Worm (Caenorhabditis elegans) whole organism, L1 larva: ENCODE data around the gene ula-1.
A peak's percentile ranks its signal among the peaks of the same experiment; 100 is the strongest.

Experiments used
- C04F5.9 ChIP-seq: sonication (generic microtip); optimal IDR thresholded peaks from 2 replicates; lab custom pipeline; 2016; ENCODE audit warnings: missing genetic modification characterization, missing compliant biosample characterization
- C16A3.4 ChIP-seq: fragments of 150-350 bp; optimal IDR thresholded peaks from 2 replicates; lab custom pipeline; 2014; ENCODE audit warnings: missing biosample characterization, missing genetic modification characterization
- F16B12.6 ChIP-seq: fragments of 150-350 bp; optimal IDR thresholded peaks from 2 replicates; lab custom pipeline; 2014; ENCODE audit warnings: missing biosample characterization, missing genetic modification characterization
- Y116A8C.19 ChIP-seq: sonication (generic microtip); optimal IDR thresholded peaks from 2 replicates; lab custom pipeline; 2016; ENCODE audit warnings: missing compliant biosample characterization, missing genetic modification characterization, borderline replicate concordance
- aha-1 ChIP-seq: fragments of 150-350 bp; optimal IDR thresholded peaks from 2 replicates; lab custom pipeline; 2014; ENCODE audit warnings: missing biosample characterization, missing genetic modification characterization
- alr-1 ChIP-seq: fragments of 200-800 bp; sonication (Bioruptor generic); optimal IDR thresholded peaks from 2 replicates; lab custom pipeline; 2018; ENCODE audit warnings: borderline replicate concordance, mild to moderate bottlenecking, missing genetic modification characterization, missing compliant biosample characterization
- aly-2 ChIP-seq: fragments of 150-350 bp; optimal IDR thresholded peaks from 2 replicates; lab custom pipeline; 2014; ENCODE audit warnings: missing biosample characterization, missing genetic modification characterization
- ama-1 ChIP-seq: fragments of 150-350 bp; optimal IDR thresholded peaks from 2 replicates; lab custom pipeline; 2014
- blmp-1 ChIP-seq: fragments of 150-350 bp; optimal IDR thresholded peaks from 2 replicates; lab custom pipeline; 2014; ENCODE audit warnings: missing biosample characterization, missing genetic modification characterization
- ceh-63 ChIP-seq: fragments of 200-800 bp; sonication (Bioruptor generic); optimal IDR thresholded peaks from 2 replicates; lab custom pipeline; 2018; ENCODE audit warnings: mild to moderate bottlenecking, missing genetic modification characterization, missing compliant biosample characterization
- ceh-82 ChIP-seq, 3 experiments: fragments of 150-350 bp in 1 of 3; sonication (generic microtip) in 2 of 3; optimal IDR thresholded peaks; 2 replicates each; lab custom pipeline; 2014 to 2017; ENCODE audit warnings: missing biosample characterization in 3 of 3, missing genetic modification characterization in 3 of 3
- ceh-90 ChIP-seq: sonication (generic microtip); optimal IDR thresholded peaks from 2 replicates; lab custom pipeline; 2016; ENCODE audit warnings: missing genetic modification characterization, missing compliant biosample characterization
- ces-1 ChIP-seq: fragments of 150-350 bp; optimal IDR thresholded peaks from 2 replicates; lab custom pipeline; 2014; ENCODE audit warnings: missing biosample characterization, missing genetic modification reagents, missing genetic modification characterization
- dsc-1 ChIP-seq: sonication (generic microtip); optimal IDR thresholded peaks from 2 replicates; lab custom pipeline; 2016; ENCODE audit warnings: mild to moderate bottlenecking, missing genetic modification characterization, missing compliant biosample characterization
- egl-13 ChIP-seq: sonication (generic microtip); optimal IDR thresholded peaks from 2 replicates; lab custom pipeline; 2016; ENCODE audit warnings: missing genotype, missing genetic modification reagents, missing genetic modification characterization, missing compliant biosample characterization
- elt-2 ChIP-seq: sonication (generic microtip); optimal IDR thresholded peaks from 2 replicates; lab custom pipeline; 2016; ENCODE audit warnings: missing genetic modification characterization, mild to moderate bottlenecking, inconsistent platforms, missing compliant biosample characterization, missing genetic modification reagents
- elt-3 ChIP-seq, 6 experiments: fragments of 150-350 bp in 1 of 6; sonication (generic microtip); optimal IDR thresholded peaks; 2 replicates each; lab custom pipeline; 2017 to 2018; ENCODE audit warnings: missing biosample characterization in 6 of 6, missing genetic modification characterization in 6 of 6, inconsistent platforms in 1 of 6
- ets-5 ChIP-seq: fragments of 200-800 bp; sonication (Bioruptor generic); IDR thresholded peaks from 2 replicates; pipeline ENCODE4 v1.3.6; 2022; ENCODE audit warnings: missing genetic modification characterization, missing compliant biosample characterization
- fkh-10 ChIP-seq: sonication (generic microtip); optimal IDR thresholded peaks from 2 replicates; lab custom pipeline; 2017; ENCODE audit warnings: missing biosample characterization, missing genetic modification reagents, missing genetic modification characterization
- fkh-4 ChIP-seq: sonication (generic microtip); optimal IDR thresholded peaks from 2 replicates; lab custom pipeline; 2016; ENCODE audit warnings: missing compliant biosample characterization, missing genetic modification characterization, borderline replicate concordance
- isw-1 ChIP-seq: fragments of 200-800 bp; sonication (Bioruptor generic); IDR thresholded peaks from 2 replicates; pipeline ENCODE4 v1.3.6; 2022; ENCODE audit warnings: missing genetic modification characterization, missing compliant biosample characterization
- jun-1 ChIP-seq: fragments of 150-350 bp; optimal IDR thresholded peaks from 2 replicates; lab custom pipeline; 2014; ENCODE audit warnings: missing biosample characterization, missing genetic modification reagents, missing genetic modification characterization
- lin-13 ChIP-seq: fragments of 150-350 bp; optimal IDR thresholded peaks from 2 replicates; lab custom pipeline; 2014; ENCODE audit warnings: missing biosample characterization, missing genetic modification reagents, missing genetic modification characterization
- lin-14 ChIP-seq: fragments of 200-800 bp; sonication (Bioruptor generic); optimal IDR thresholded peaks from 2 replicates; lab custom pipeline; 2018; ENCODE audit warnings: mild to moderate bottlenecking, missing genetic modification characterization, moderate library complexity, missing compliant biosample characterization
- lin-39 ChIP-seq: fragments of 150-350 bp; optimal IDR thresholded peaks from 2 replicates; lab custom pipeline; 2014; ENCODE audit warnings: missing biosample characterization, missing genetic modification reagents, missing genetic modification characterization
- lir-3 ChIP-seq: sonication (generic microtip); optimal IDR thresholded peaks from 2 replicates; lab custom pipeline; 2016; ENCODE audit warnings: mild to moderate bottlenecking, missing genetic modification characterization, moderate library complexity, missing compliant biosample characterization; ENCODE audit not compliant: poor library complexity
- lsy-2 ChIP-seq, 2 experiments: fragments of 150-350 bp; optimal IDR thresholded peaks; 2 replicates each; lab custom pipeline; 2014; ENCODE audit warnings: missing biosample characterization in 2 of 2, missing genetic modification characterization in 2 of 2
- mdl-1 ChIP-seq, 2 experiments: fragments of 150-350 bp; optimal IDR thresholded peaks; 2 replicates each; lab custom pipeline; 2014 to 2017; ENCODE audit warnings: missing biosample characterization in 2 of 2, missing genetic modification characterization in 2 of 2, inconsistent platforms in 1 of 2
- nhr-20 ChIP-seq: sonication (generic microtip); optimal IDR thresholded peaks from 2 replicates; lab custom pipeline; 2016; ENCODE audit warnings: mild to moderate bottlenecking, missing genetic modification characterization, missing compliant biosample characterization
- nhr-237 ChIP-seq: fragments of 150-350 bp; optimal IDR thresholded peaks from 2 replicates; lab custom pipeline; 2014; ENCODE audit warnings: missing biosample characterization, missing genetic modification characterization
- nhr-28 ChIP-seq: fragments of 150-350 bp; optimal IDR thresholded peaks from 2 replicates; lab custom pipeline; 2014; ENCODE audit warnings: missing biosample characterization, missing genetic modification characterization
- nhr-77 ChIP-seq: fragments of 150-350 bp; optimal IDR thresholded peaks from 2 replicates; lab custom pipeline; 2014; ENCODE audit warnings: missing biosample characterization, missing genetic modification characterization
- nhr-85 ChIP-seq: sonication (generic microtip); peaks from one replicate; lab custom pipeline; 2016; ENCODE audit warnings: missing genetic modification characterization, inconsistent platforms, missing compliant biosample characterization
- nhr-90 ChIP-seq: sonication (generic microtip); optimal IDR thresholded peaks from 2 replicates; lab custom pipeline; 2016; ENCODE audit warnings: mild to moderate bottlenecking, missing genetic modification characterization, missing compliant biosample characterization; ENCODE audit not compliant: poor library complexity
- pag-3 ChIP-seq: sonication (generic microtip); optimal IDR thresholded peaks from 2 replicates; lab custom pipeline; 2017; ENCODE audit warnings: missing genetic modification characterization, mild to moderate bottlenecking, missing compliant biosample characterization, antibody characterized with exemption, borderline replicate concordance; ENCODE audit not compliant: insufficient read depth
- pqm-1 ChIP-seq: sonication (generic microtip); optimal IDR thresholded peaks from 3 replicates; lab custom pipeline; 2017; ENCODE audit warnings: missing biosample characterization, missing genetic modification characterization
- rnt-1 ChIP-seq: sonication (generic microtip); optimal IDR thresholded peaks from 2 replicates; lab custom pipeline; 2016; ENCODE audit warnings: mild to moderate bottlenecking, missing genetic modification characterization, moderate library complexity, missing compliant biosample characterization
- snpc-4 ChIP-seq: fragments of 150-350 bp; optimal IDR thresholded peaks from 2 replicates; lab custom pipeline; 2014; ENCODE audit warnings: missing biosample characterization, missing genetic modification characterization
- snu-23 ChIP-seq: sonication (generic microtip); optimal IDR thresholded peaks from 2 replicates; lab custom pipeline; 2016; ENCODE audit warnings: missing genetic modification characterization, missing compliant biosample characterization
- swsn-7 ChIP-seq: sonication (generic microtip); optimal IDR thresholded peaks from 2 replicates; lab custom pipeline; 2016; ENCODE audit warnings: missing genetic modification characterization, missing compliant biosample characterization
- tbx-2 ChIP-seq: sonication (generic microtip); optimal IDR thresholded peaks from 2 replicates; lab custom pipeline; 2016; ENCODE audit warnings: missing genetic modification characterization, missing compliant biosample characterization
- unc-130 ChIP-seq: fragments of 150-350 bp; optimal IDR thresholded peaks from 2 replicates; lab custom pipeline; 2017; ENCODE audit warnings: missing biosample characterization, missing genetic modification characterization, inconsistent platforms
- unc-86 ChIP-seq: sonication (generic microtip); optimal IDR thresholded peaks from 2 replicates; lab custom pipeline; 2016; ENCODE audit warnings: missing genetic modification characterization, missing compliant biosample characterization
- unc-98 ChIP-seq: fragments of 200-800 bp; sonication (Bioruptor generic); IDR thresholded peaks from 2 replicates; pipeline ENCODE4 v1.3.6; 2022; ENCODE audit warnings: missing genetic modification characterization, missing compliant biosample characterization
- xbp-1 ChIP-seq: sonication (generic microtip); optimal IDR thresholded peaks from 2 replicates; lab custom pipeline; 2016; ENCODE audit warnings: missing genetic modification characterization, missing compliant biosample characterization
- ztf-11 ChIP-seq, 2 experiments: sonication (generic microtip); optimal IDR thresholded peaks; 2 replicates each; lab custom pipeline; 2016 to 2017; ENCODE audit warnings: missing genetic modification characterization in 2 of 2, missing biosample characterization in 1 of 2, missing compliant biosample characterization in 1 of 2

The ula-1 gene

ce11 chrIII:4909938-4910337 is 10.2 kb downstream of the ula-1 start, which contains the start of gene F26F4.12:
F26F4.12 (minus strand) TSS chrIII:4910038.
- TF ChIP-seq blmp-1 (tag; lab: Kevin White, UChicago) (no peak), lin-13 (no peak)

- TF ChIP-seq unc-86 (tag; lab: Kevin White, UChicago) (no peak), ama-1 (lab: Kevin White, UChicago) (no peak), ceh-90 (no peak), elt-2 (no peak), mdl-1 (tag; optimal IDR thresholded peaks at IDR 0.05; lab: Kevin White, UChicago) (no peak), jun-1 (no peak), tbx-2 (tag; lab: Kevin White, UChicago) (no peak)
These were observed 13.2 kb downstream of the ula-1 start, which contains the start of gene rom-1 for ce11 chrIII:4906896-4907295. rom-1 (plus strand) TSS chrIII:4907196.

ce11 chrIII:4906365-4906764 is 13.8 kb downstream of the ula-1 start:
- TF ChIP-seq aha-1 (tag; lab: Kevin White, UChicago) (no peak), nhr-85 (peak; percentile 8), blmp-1 (tag; lab: Kevin White, UChicago) (peak; percentile 63), lin-14 (GFP tag; lab: Kevin White, UChicago) (peak; percentile 16), fkh-4 (tag; lab: Kevin White, UChicago) (no peak), C04F5.9 (no peak), elt-3 (tag; optimal IDR thresholded peaks at IDR 0.05; lab: Kevin White, UChicago) (peak in 1 of 6 experiments; percentile 51), elt-2 (peak; percentile 32)

- TF ChIP-seq unc-86 (tag; lab: Kevin White, UChicago) (peak; percentile 26), pag-3 (tag; lab: Kevin White, UChicago) (peak; percentile 73), snu-23 (GFP tag; lab: Kevin White, UChicago) (peak; percentile 26), lsy-2 (tag; optimal IDR thresholded peaks at IDR 0.05; lab: Kevin White, UChicago) (peak; percentile 35 to 51), rnt-1 (tag; lab: Kevin White, UChicago) (peak; percentile 59), nhr-237 (tag; lab: Kevin White, UChicago) (no peak), elt-3 (tag; optimal IDR thresholded peaks at IDR 0.05; lab: Kevin White, UChicago) (no peak), snpc-4 (tag; lab: Kevin White, UChicago) (peak; percentile 16), alr-1 (tag; lab: Kevin White, UChicago) (no peak), jun-1 (no peak), lin-13 (no peak), ces-1 (no peak), nhr-77 (tag; lab: Kevin White, UChicago) (no peak), F16B12.6 (tag; lab: Kevin White, UChicago) (no peak), unc-98 (GFP tag; lab: Robert Waterston, UW) (peak; percentile 65), C16A3.4 (tag; lab: Kevin White, UChicago) (no peak), fkh-10 (GFP tag; lab: Kevin White, UChicago) (no peak), fkh-4 (tag; lab: Kevin White, UChicago) (peak; percentile 88), Y116A8C.19 (tag; lab: Kevin White, UChicago) (peak; percentile 5), aha-1 (tag; lab: Kevin White, UChicago) (no peak), ceh-63 (GFP tag; lab: Kevin White, UChicago) (no peak), swsn-7 (tag; lab: Kevin White, UChicago) (peak; percentile 19), pqm-1 (tag; lab: Kevin White, UChicago) (no peak), unc-130 (tag; lab: Kevin White, UChicago) (no peak), isw-1 (peak; percentile 37), nhr-90 (tag; lab: Kevin White, UChicago) (peak; percentile 63), nhr-20 (peak; percentile 46), nhr-28 (tag; lab: Kevin White, UChicago) (no peak), xbp-1 (tag; lab: Kevin White, UChicago) (no peak), nhr-85 (peak; percentile 69), ets-5 (GFP tag; lab: Robert Waterston, UW) (no peak), egl-13 (tag; lab: Kevin White, UChicago) (peak; percentile 61), ceh-82 (tag; optimal IDR thresholded peaks at IDR 0.05; lab: Kevin White, UChicago) (no peak), lir-3 (tag; lab: Kevin White, UChicago) (peak; percentile 82), lin-39 (tag; lab: Kevin White, UChicago) (no peak), dsc-1 (tag; lab: Kevin White, UChicago) (peak; percentile 53), ztf-11 (tag; optimal IDR thresholded peaks at IDR 0.05; lab: Kevin White, UChicago) (peak in 1 of 2 experiments; percentile 68), aly-2 (no peak)
These were observed 14.7 kb downstream of the ula-1 start, which contains the start of gene F26F4.8 for ce11 chrIII:4905405-4905804. F26F4.8 (minus strand) TSS chrIII:4905473.
